Fruit fly (Drosophila melanogaster) S2 (cell line): ENCODE results near the gene Elp3.
A peak's percentile ranks its signal among the peaks of the same experiment; 100 is the strongest.

ENCODE experiments used
- CG8478 ChIP-seq: fragments of >200 bp; optimal IDR thresholded peaks from 2 replicates; lab custom pipeline; 2018
- CTCF ChIP-seq, 2 experiments: fragments of >200 bp; optimal IDR thresholded peaks; 2 replicates each; lab custom pipeline; 2018

Gene Elp3

dm6 chr2L:4444457-4444856 lies at the start of gene Elp3, which contains the start of gene morgue:
Gene Elp3 (plus strand): TSS chr2L:4444732.
Gene morgue (minus strand): TSS chr2L:4444680.
- TF ChIP-seq CG8478 (lab: Kevin White, UChicago) (no peak), CTCF (optimal IDR thresholded peaks at IDR 0.05; lab: Kevin White, UChicago) (no peak)

dm6 chr2L:4400653-4401052 lies 43.9 kb upstream of the Elp3 start, which contains the start of gene CG33003:
Gene CG33003 (plus strand): TSS chr2L:4400953.
- no peak for TF ChIP-seq CG8478 (lab: Kevin White, UChicago)
- no peak for TF ChIP-seq CTCF (optimal IDR thresholded peaks at IDR 0.05; lab: Kevin White, UChicago)

dm6 chr2L:4403013-4403604 lies 41.4 kb upstream of the Elp3 start, which contains the start of gene Dim1:
Gene Dim1 (plus strand): TSS chr2L:4403251.
- TF ChIP-seq CG8478 (lab: Kevin White, UChicago) = no peak
- TF ChIP-seq CTCF (optimal IDR thresholded peaks at IDR 0.05; lab: Kevin White, UChicago) = no peak

dm6 chr2L:4410855-4411254 lies 33.7 kb upstream of the Elp3 start, which contains the start of gene CG43055:
Gene CG43055 (plus strand): TSS chr2L:4411155.
- TF ChIP-seq CTCF (optimal IDR thresholded peaks at IDR 0.05; lab: Kevin White, UChicago) = no peak
- no peak for TF ChIP-seq CG8478 (lab: Kevin White, UChicago)

- TF ChIP-seq CTCF (optimal IDR thresholded peaks at IDR 0.05; lab: Kevin White, UChicago) (no peak), CG8478 (lab: Kevin White, UChicago) (no peak)
Observed at dm6 chr2L:4414059-4414458, 30.5 kb upstream of the Elp3 start.

- TF ChIP-seq CTCF (optimal IDR thresholded peaks at IDR 0.05; lab: Kevin White, UChicago) (no peak), CG8478 (lab: Kevin White, UChicago) (no peak)
Observed at dm6 chr2L:4416089-4416488, 28.4 kb upstream of the Elp3 start.

dm6 chr2L:4416903-4417302 lies 27.6 kb upstream of the Elp3 start:
- TF ChIP-seq CG8478 (lab: Kevin White, UChicago) (no peak), CTCF (optimal IDR thresholded peaks at IDR 0.05; lab: Kevin White, UChicago) (no peak)

dm6 chr2L:4417982-4418381 lies 26.6 kb upstream of the Elp3 start:
- TF ChIP-seq CG8478 (lab: Kevin White, UChicago) = no peak
- peak; percentile 87 to 94 for TF ChIP-seq CTCF (optimal IDR thresholded peaks at IDR 0.05; lab: Kevin White, UChicago)

- TF ChIP-seq CTCF (optimal IDR thresholded peaks at IDR 0.05; lab: Kevin White, UChicago) = no peak
- TF ChIP-seq CG8478 (lab: Kevin White, UChicago) = no peak
Observed at dm6 chr2L:4418819-4419218, 25.7 kb upstream of the Elp3 start.

dm6 chr2L:4422154-4422553 lies 22.4 kb upstream of the Elp3 start:
- no peak for TF ChIP-seq CTCF (optimal IDR thresholded peaks at IDR 0.05; lab: Kevin White, UChicago)
- no peak for TF ChIP-seq CG8478 (lab: Kevin White, UChicago)

- TF ChIP-seq CTCF (optimal IDR thresholded peaks at IDR 0.05; lab: Kevin White, UChicago) = no peak
- no peak for TF ChIP-seq CG8478 (lab: Kevin White, UChicago)
Observed at dm6 chr2L:4433608-4434007, 10.9 kb upstream of the Elp3 start, which contains the start of the genes CG34177 and CG34178. Gene CG34177 (plus strand): TSS chr2L:4433908. Gene CG34178 (plus strand): TSS chr2L:4433908.

dm6 chr2L:4437487-4437886 lies 7.0 kb upstream of the Elp3 start, which contains the start of gene CG43056:
Gene CG43056 (plus strand): TSS chr2L:4437787.
- TF ChIP-seq CG8478 (lab: Kevin White, UChicago) = no peak
- no peak for TF ChIP-seq CTCF (optimal IDR thresholded peaks at IDR 0.05; lab: Kevin White, UChicago)

dm6 chr2L:4440881-4441737 lies 3.4 kb upstream of the Elp3 start, which contains the start of gene CG15431:
Gene CG15431 (minus strand): TSS chr2L:4441282.
- TF ChIP-seq CTCF (optimal IDR thresholded peaks at IDR 0.05; lab: Kevin White, UChicago) = no peak

dm6 chr2L:4442010-4442587 lies 2.4 kb upstream of the Elp3 start, which contains the start of the genes Sfp24F and CG15432:
Gene Sfp24F (minus strand): TSS chr2L:4442060.
Gene CG15432 (plus strand): TSS chr2L:4442320.
- no peak for TF ChIP-seq CTCF (optimal IDR thresholded peaks at IDR 0.05; lab: Kevin White, UChicago)
- TF ChIP-seq CG8478 (lab: Kevin White, UChicago) = no peak
